Worm (Caenorhabditis elegans): Measurements from ENCODE around the gene Y41D4B.6.

Gene Y41D4B.6

ce11 chrIV:1623712-1624111, 9.8 kb upstream of the Y41D4B.6 start, which contains the start of gene nhr-87:
TSS of gene nhr-87 (plus strand) at chrIV:1624029.
- TF ChIP-seq ttx-3 (tag; optimal IDR thresholded peaks at IDR 0.05) (no peak), unc-55 (GFP tag; optimal IDR thresholded peaks at IDR 0.05) (peak; percentile 50), nfya-1 (tag; optimal IDR thresholded peaks at IDR 0.05) (no peak), ztf-16 (tag; optimal IDR thresholded peaks at IDR 0.05) (no peak)

- TF ChIP-seq K09A11.1 (tag; optimal IDR thresholded peaks at IDR 0.05; ENCODE audit: insufficient read depth) (no peak), ceh-30 (tag; optimal IDR thresholded peaks at IDR 0.05) (peak; percentile 99)
Measured at ce11 chrIV:1624447-1624846, 9.1 kb upstream of the Y41D4B.6 start.

- no peak for TF ChIP-seq ceh-45 (GFP tag; IDR thresholded peaks at IDR 0.05)
- no peak for TF ChIP-seq elt-4 (tag; optimal IDR thresholded peaks at IDR 0.05)
- TF ChIP-seq ref-2 (tag; optimal IDR thresholded peaks at IDR 0.05) = no peak
- TF ChIP-seq unc-3 (GFP tag; conservative IDR thresholded peaks at IDR 0.05) = no peak
- no peak for TF ChIP-seq unc-3 (tag; optimal IDR thresholded peaks at IDR 0.05)
- no peak for TF ChIP-seq hlh-6 (tag; optimal IDR thresholded peaks at IDR 0.05)
- TF ChIP-seq ceh-34 (tag; optimal IDR thresholded peaks at IDR 0.05) = no peak
- TF ChIP-seq T23F11.4 (GFP tag; optimal IDR thresholded peaks at IDR 0.05) = no peak
- no peak for TF ChIP-seq ceh-31 (tag; optimal IDR thresholded peaks at IDR 0.05)
- no peak for TF ChIP-seq lim-6 (tag; optimal IDR thresholded peaks at IDR 0.05)
- no peak for TF ChIP-seq hlh-13 (GFP tag; optimal IDR thresholded peaks at IDR 0.05)
- no peak for TF ChIP-seq pha-4 (tag; optimal IDR thresholded peaks at IDR 0.05)
- no peak for TF ChIP-seq nfya-1 (tag; optimal IDR thresholded peaks at IDR 0.05)
- TF ChIP-seq ceh-6 (GFP tag; optimal IDR thresholded peaks at IDR 0.05) = no peak
- TF ChIP-seq nhr-11 (tag; optimal IDR thresholded peaks at IDR 0.05) = no peak
Measured at ce11 chrIV:1626342-1626855, 7.1 kb upstream of the Y41D4B.6 start, which contains the start of gene nhr-146. TSS of gene nhr-146 (plus strand) at chrIV:1626805.

ce11 chrIV:1628281-1628680, 5.3 kb upstream of the Y41D4B.6 start:
- TF ChIP-seq K02D7.2 (tag; optimal IDR thresholded peaks at IDR 0.05) (no peak), odd-2 (tag; optimal IDR thresholded peaks at IDR 0.05) (no peak), lin-11 (tag; optimal IDR thresholded peaks at IDR 0.05) (no peak), dve-1 (tag; optimal IDR thresholded peaks at IDR 0.05) (peak; percentile 74)

ce11 chrIV:1628730-1629129, 4.8 kb upstream of the Y41D4B.6 start:
- TF ChIP-seq tbx-7 (tag; optimal IDR thresholded peaks at IDR 0.05) = no peak
- no peak for TF ChIP-seq unc-86 (tag; optimal IDR thresholded peaks at IDR 0.05)
- no peak for TF ChIP-seq pat-9 (tag; optimal IDR thresholded peaks at IDR 0.05)
- TF ChIP-seq nhr-11 (tag; optimal IDR thresholded peaks at IDR 0.05) = no peak
- TF ChIP-seq unc-55 (GFP tag; optimal IDR thresholded peaks at IDR 0.05) = no peak
- TF ChIP-seq F13H6.1 (tag; optimal IDR thresholded peaks at IDR 0.05) = no peak
- TF ChIP-seq nfya-1 (tag; optimal IDR thresholded peaks at IDR 0.05) = no peak
- no peak for TF ChIP-seq ceh-2 (tag; optimal IDR thresholded peaks at IDR 0.05)
- no peak for TF ChIP-seq nhr-232 (tag; optimal IDR thresholded peaks at IDR 0.05)
- TF ChIP-seq ceh-34 (tag; optimal IDR thresholded peaks at IDR 0.05) = no peak
- no peak for TF ChIP-seq ceh-22 (tag; optimal IDR thresholded peaks at IDR 0.05)
- TF ChIP-seq zip-5 (tag; optimal IDR thresholded peaks at IDR 0.05) = no peak
- no peak for TF ChIP-seq lim-6 (tag; optimal IDR thresholded peaks at IDR 0.05)
- no peak for TF ChIP-seq dmd-4 (tag; optimal IDR thresholded peaks at IDR 0.05; ENCODE audit: borderline replicate concordance)
- TF ChIP-seq che-1 (tag; optimal IDR thresholded peaks at IDR 0.05) = no peak

Data from whole organism, late embryonic.